Fruit fly (Drosophila melanogaster): ENCODE measurements around the gene CG11977.

Gene CG11977

DNA sequence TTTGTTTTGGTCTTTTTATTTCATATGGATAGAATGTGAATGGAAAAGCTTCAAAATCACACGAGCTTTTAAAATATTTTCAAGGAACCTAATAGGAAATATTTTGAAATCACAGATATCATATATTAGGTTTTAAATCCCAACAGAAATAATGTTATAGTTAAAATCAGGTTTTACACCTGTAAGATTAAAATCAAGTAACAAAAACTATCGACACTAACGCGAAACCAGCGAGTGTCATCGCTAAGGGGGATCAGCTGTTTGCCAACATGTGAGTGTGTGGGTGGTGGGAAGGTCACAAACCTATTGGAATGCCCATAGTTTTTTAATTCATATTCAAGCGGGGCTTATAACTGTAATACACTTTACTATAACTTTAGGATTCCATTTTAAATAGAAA, 41.2 kb downstream of the CG11977 start, which contains the start of gene hyx (continued):
- TF ChIP-seq CG9215 (GFP tag; IDR thresholded peaks at IDR 0.05), result no peak
- TF ChIP-seq Lhr (GFP tag; optimal IDR thresholded peaks at IDR 0.05), result no peak
- no peak for TF ChIP-seq CkIIα-i1 (GFP tag; IDR thresholded peaks at IDR 0.05)
- TF ChIP-seq Dll (GFP tag; IDR thresholded peaks at IDR 0.05; ENCODE audit: partially characterized antibody), result peak; percentile 93
- no peak for TF ChIP-seq ab (GFP tag; optimal IDR thresholded peaks at IDR 0.05)
- peak; percentile 11 for TF ChIP-seq CG7987 (GFP tag; optimal IDR thresholded peaks at IDR 0.05)
- no peak for TF ChIP-seq Poxn (GFP tag; IDR thresholded peaks at IDR 0.05)
- peak; percentile 56; the same call in 1 of the 3 replicates for TF ChIP-seq tgo (GFP tag; IDR thresholded peaks at IDR 0.05)
- peak; percentile 36 for TF ChIP-seq Hsf (GFP tag; optimal IDR thresholded peaks at IDR 0.05)
- TF ChIP-seq Camta (GFP tag; optimal IDR thresholded peaks at IDR 0.05), result peak; percentile 47
- TF ChIP-seq al (GFP tag; IDR thresholded peaks at IDR 0.05), result 0 out of 2 replicates have a peak, but pooled peaks have one; percentile 31
- TF ChIP-seq CG1603 (tag; optimal IDR thresholded peaks at IDR 0.05), result peak; percentile 62
- TF ChIP-seq Dfd (GFP tag; optimal IDR thresholded peaks at IDR 0.05), result no peak
- TF ChIP-seq CG13775 (GFP tag; optimal IDR thresholded peaks at IDR 0.05), result peak; percentile 34
- peak; percentile 27 for TF ChIP-seq nmo (GFP tag; optimal IDR thresholded peaks at IDR 0.05)
- no peak for TF ChIP-seq Sox100B (GFP tag; optimal IDR thresholded peaks at IDR 0.05)
- no peak for TF ChIP-seq CG17568 (GFP tag; optimal IDR thresholded peaks at IDR 0.05)
- peak; percentile 9 for TF ChIP-seq CG7556 (GFP tag; optimal IDR thresholded peaks at IDR 0.05)
- TF ChIP-seq unc-4 (GFP tag; IDR thresholded peaks at IDR 0.05; ENCODE audit: partially characterized antibody), result peak; percentile 91
- peak; percentile 30 for TF ChIP-seq tap (tag; optimal IDR thresholded peaks at IDR 0.05)
- peak; percentile 32 for TF ChIP-seq Ets97D (GFP tag; optimal IDR thresholded peaks at IDR 0.05)
- no peak for TF ChIP-seq CG6175 (GFP tag; IDR thresholded peaks at IDR 0.05)
- TF ChIP-seq CG10209 (GFP tag; optimal IDR thresholded peaks at IDR 0.05), result no peak
- TF ChIP-seq CG16813 (GFP tag; IDR thresholded peaks at IDR 0.05; ENCODE audit: partially characterized antibody), result peak; percentile 72; the same call in 2 of the 3 replicates
- no peak for TF ChIP-seq CG10462 (GFP tag; optimal IDR thresholded peaks at IDR 0.05)
- no peak for TF ChIP-seq CG31365 (tag; optimal IDR thresholded peaks at IDR 0.05)
- peak; percentile 70 for TF ChIP-seq chn (GFP tag; optimal IDR thresholded peaks at IDR 0.05)
- no peak for TF ChIP-seq ssp (GFP tag; IDR thresholded peaks at IDR 0.05)
- TF ChIP-seq CG3281 (GFP tag; optimal IDR thresholded peaks at IDR 0.05), result peak; percentile 26
- TF ChIP-seq CG43689 (GFP tag; IDR thresholded peaks at IDR 0.05), result no peak
- TF ChIP-seq grau (tag; optimal IDR thresholded peaks at IDR 0.05), result peak; percentile 53
- peak; percentile 20 for TF ChIP-seq odd (GFP tag; optimal IDR thresholded peaks at IDR 0.05)
- peak; percentile 78 for TF ChIP-seq amos (GFP tag; IDR thresholded peaks at IDR 0.05; ENCODE audit: partially characterized antibody)
- peak; percentile 26 for TF ChIP-seq CG10979 (tag; optimal IDR thresholded peaks at IDR 0.05)
- TF ChIP-seq Lpt (GFP tag; optimal IDR thresholded peaks at IDR 0.05), result no peak
- TF ChIP-seq CG9932 (GFP tag; IDR thresholded peaks at IDR 0.05), result peak; percentile 69
- no peak for TF ChIP-seq CG1529 (GFP tag; optimal IDR thresholded peaks at IDR 0.05)
- peak; percentile 60 for TF ChIP-seq inv (GFP tag; IDR thresholded peaks at IDR 0.05; ENCODE audit: partially characterized antibody)
- peak; percentile 20 for TF ChIP-seq CG10147 (GFP tag; optimal IDR thresholded peaks at IDR 0.05)
- TF ChIP-seq CG11696 (GFP tag; IDR thresholded peaks at IDR 0.05), result no peak
- no peak for TF ChIP-seq Atf3 (GFP tag; optimal IDR thresholded peaks at IDR 0.05)
- TF ChIP-seq ato (GFP tag; IDR thresholded peaks at IDR 0.05; ENCODE audit: partially characterized antibody), result peak; percentile 58; the same call in 1 of the 2 replicates
- TF ChIP-seq cad (GFP tag; optimal IDR thresholded peaks at IDR 0.05), result no peak
- TF ChIP-seq pita (GFP tag; optimal IDR thresholded peaks at IDR 0.05), result no peak
- TF ChIP-seq CG1233 (GFP tag; optimal IDR thresholded peaks at IDR 0.05), result peak; percentile 9
- TF ChIP-seq Doc2 (GFP tag; IDR thresholded peaks at IDR 0.05), result no peak
- no peak for TF ChIP-seq CG11398 (GFP tag; optimal IDR thresholded peaks at IDR 0.05)
- TF ChIP-seq CG3726 (GFP tag; IDR thresholded peaks at IDR 0.05), result no peak
- no peak for TF ChIP-seq CG4404 (GFP tag; IDR thresholded peaks at IDR 0.05)
- no peak for TF ChIP-seq Stat92E (GFP tag; optimal IDR thresholded peaks at IDR 0.05)
- peak; percentile 92 for TF ChIP-seq grn (GFP tag; optimal IDR thresholded peaks at IDR 0.05)
